Fruit fly (Drosophila melanogaster): ENCODE data around the gene Dys.

Dys gene

DNA sequence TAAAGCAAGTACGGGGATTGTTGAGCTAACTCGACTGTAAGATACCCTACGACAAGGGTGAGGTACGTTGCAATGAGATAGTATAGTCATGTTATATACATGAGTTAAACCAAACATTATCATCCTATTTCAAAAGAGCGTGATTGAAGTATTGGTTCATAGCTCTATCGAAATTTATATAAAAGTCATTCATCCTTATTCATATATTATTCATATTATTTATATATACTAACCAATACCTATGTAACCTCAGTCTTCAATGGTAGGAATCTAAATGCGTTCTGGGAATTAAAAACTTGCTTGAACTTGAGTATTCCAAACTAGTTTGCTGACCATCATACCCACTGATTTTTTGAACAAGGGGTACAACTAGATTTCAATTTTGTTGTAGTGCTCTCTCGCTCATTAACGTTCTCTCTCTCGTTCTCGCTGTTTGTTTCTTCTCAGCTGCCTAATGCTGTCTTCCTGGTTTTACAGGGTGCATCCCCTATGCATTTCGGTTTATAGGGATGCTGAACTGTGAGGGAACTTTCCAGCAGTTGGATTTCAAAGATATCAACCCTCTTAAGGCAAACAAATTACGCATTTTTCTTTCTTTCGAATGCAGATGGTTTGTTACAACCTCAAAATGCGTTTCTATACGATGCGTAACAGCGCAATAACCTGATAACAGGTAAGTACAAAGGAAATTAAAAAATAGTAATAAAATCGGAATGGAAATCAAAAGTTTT, 167.1 kb downstream of the Dys start:
- peak; percentile 37 for TF ChIP-seq CG7045 (GFP tag; optimal IDR thresholded peaks at IDR 0.05)
- TF ChIP-seq toe (GFP tag; optimal IDR thresholded peaks at IDR 0.05): no peak
- peak; percentile 23 for TF ChIP-seq kay (GFP tag; ENCODE audit: borderline replicate concordance)
- no peak for TF ChIP-seq CG14711 (tag; optimal IDR thresholded peaks at IDR 0.05)
- TF ChIP-seq bab1 (GFP tag; optimal IDR thresholded peaks at IDR 0.05): no peak
- TF ChIP-seq Mnt (GFP tag; optimal IDR thresholded peaks at IDR 0.05): no peak
- peak; percentile 7 for TF ChIP-seq pad (GFP tag; optimal IDR thresholded peaks at IDR 0.05)

DNA sequence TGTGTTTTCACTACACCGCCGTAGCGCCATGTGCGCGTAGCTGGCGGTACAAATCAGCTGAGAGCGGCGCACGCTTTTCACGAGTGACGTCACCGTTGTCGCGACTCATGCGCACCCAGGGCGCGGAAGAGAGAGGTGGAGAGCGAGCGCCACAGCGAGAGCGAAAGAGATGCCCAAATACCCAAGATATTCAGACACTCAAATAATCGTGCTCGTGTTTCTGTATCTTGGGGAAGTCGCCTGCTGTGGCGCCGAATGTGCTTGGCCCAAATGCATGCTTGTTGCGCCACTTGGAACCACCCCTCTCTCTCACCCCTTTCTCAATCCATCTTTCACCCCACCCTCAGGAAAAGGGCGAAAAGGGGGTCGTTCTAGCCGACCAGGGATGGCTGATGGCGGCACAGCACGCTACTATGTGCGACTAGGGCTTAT, 171.8 kb downstream of the Dys start, which contains the start of gene CG6231:
CG6231 (minus strand) TSS at position 34 of the 432 bp plus-strand sequence.
- TF ChIP-seq cnc (optimal IDR thresholded peaks at IDR 0.05) (no peak), Mnt (GFP tag; optimal IDR thresholded peaks at IDR 0.05) (peak; percentile 76)

DNA sequence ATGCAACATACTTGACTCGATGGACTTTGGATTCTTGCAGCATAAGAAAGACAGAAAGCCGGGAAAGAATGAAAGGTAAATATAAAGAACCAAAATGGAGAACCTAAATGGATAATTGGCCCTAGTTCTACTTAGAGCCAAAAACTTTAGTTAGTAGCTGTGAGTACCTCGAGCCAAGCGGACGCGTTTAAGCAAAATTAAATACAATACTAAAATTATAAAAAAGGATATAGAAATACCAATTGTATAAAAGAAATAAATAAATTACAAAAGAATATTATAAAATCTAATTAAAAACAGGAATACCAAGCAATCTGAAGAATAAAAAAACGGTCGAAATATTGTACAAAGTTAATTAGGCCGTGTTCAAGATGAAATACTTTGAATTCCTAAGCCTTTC, 173.8 kb downstream of the Dys start, which contains the start of gene CG34138:
CG34138 (plus strand) TSS at position 301 of the 400 bp plus-strand sequence.
- TF ChIP-seq Clk (GFP tag; optimal IDR thresholded peaks at IDR 0.05) (no peak), CG7101 (tag; optimal IDR thresholded peaks at IDR 0.05) (no peak), pad (GFP tag; optimal IDR thresholded peaks at IDR 0.05) (no peak), CG1620 (GFP tag; optimal IDR thresholded peaks at IDR 0.05) (no peak)

DNA sequence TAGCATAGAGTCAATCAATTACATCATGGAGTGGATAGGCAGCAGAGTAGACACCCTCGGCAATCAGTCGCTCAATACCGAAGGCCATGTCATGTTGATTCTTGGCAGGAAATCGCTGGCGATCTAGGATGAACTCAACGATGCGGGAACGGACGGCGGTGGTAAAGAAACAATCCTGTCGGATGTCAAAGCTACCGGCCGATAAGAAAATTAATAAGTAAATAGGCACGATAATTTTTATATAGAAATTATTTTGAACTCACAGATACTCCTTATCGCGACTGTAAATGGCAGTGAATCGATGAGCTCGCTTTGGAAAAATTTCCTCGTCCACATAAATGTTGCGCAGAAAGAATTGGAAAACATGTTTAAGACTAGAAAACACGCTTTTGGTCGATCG, 177.1 kb downstream of the Dys start:
- no peak for TF ChIP-seq CG7101 (tag; optimal IDR thresholded peaks at IDR 0.05)
- no peak for TF ChIP-seq cnc (optimal IDR thresholded peaks at IDR 0.05)
- no peak for TF ChIP-seq CG1620 (GFP tag; optimal IDR thresholded peaks at IDR 0.05)
- TF ChIP-seq tj (GFP tag; optimal IDR thresholded peaks at IDR 0.05): no peak
- no peak for TF ChIP-seq Clk (GFP tag; optimal IDR thresholded peaks at IDR 0.05)
- TF ChIP-seq Crg-1 (GFP tag; optimal IDR thresholded peaks at IDR 0.05): no peak
- TF ChIP-seq CG33017 (tag; optimal IDR thresholded peaks at IDR 0.05): no peak
- TF ChIP-seq toe (GFP tag; optimal IDR thresholded peaks at IDR 0.05): no peak
- no peak for TF ChIP-seq ovo (GFP tag; optimal IDR thresholded peaks at IDR 0.05)
- TF ChIP-seq CG7045 (GFP tag; optimal IDR thresholded peaks at IDR 0.05): no peak
- no peak for TF ChIP-seq Mnt (GFP tag; optimal IDR thresholded peaks at IDR 0.05)
- no peak for TF ChIP-seq cic (GFP tag; optimal IDR thresholded peaks at IDR 0.05)
- TF ChIP-seq Hr96 (GFP tag; optimal IDR thresholded peaks at IDR 0.05): no peak
- TF ChIP-seq CG11617 (GFP tag; optimal IDR thresholded peaks at IDR 0.05): no peak
- no peak for TF ChIP-seq pad (GFP tag; optimal IDR thresholded peaks at IDR 0.05)
- TF ChIP-seq bab1 (GFP tag; optimal IDR thresholded peaks at IDR 0.05): no peak

DNA sequence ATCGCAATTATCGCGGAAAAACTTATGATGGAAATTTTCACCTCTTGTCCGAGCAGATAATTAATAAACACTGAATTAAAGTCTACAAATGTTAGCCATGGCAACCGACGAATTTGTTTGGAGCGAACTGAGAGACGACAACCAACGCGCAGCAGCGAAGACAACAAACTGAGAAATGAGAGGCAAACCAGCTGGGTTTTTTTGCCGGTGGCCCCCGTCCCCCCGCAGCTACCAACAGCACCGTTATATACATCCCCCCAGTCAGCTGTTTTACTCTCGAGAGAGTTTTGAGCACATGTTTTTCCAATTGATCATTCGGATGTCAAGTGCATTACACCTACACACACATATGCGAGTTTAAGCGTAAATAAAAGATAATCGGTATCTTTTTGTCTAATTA, 180.2 kb downstream of the Dys start:
- TF ChIP-seq CG1620 (GFP tag; optimal IDR thresholded peaks at IDR 0.05) (no peak), tj (GFP tag; optimal IDR thresholded peaks at IDR 0.05) (no peak), CG14711 (tag; optimal IDR thresholded peaks at IDR 0.05) (no peak), ovo (GFP tag; optimal IDR thresholded peaks at IDR 0.05) (peak; percentile 100), cnc (optimal IDR thresholded peaks at IDR 0.05) (no peak), Mnt (GFP tag; optimal IDR thresholded peaks at IDR 0.05) (peak; percentile 98), CG12768 (GFP tag; optimal IDR thresholded peaks at IDR 0.05) (peak; percentile 9), bab1 (GFP tag; optimal IDR thresholded peaks at IDR 0.05) (peak; percentile 32), kay (GFP tag; ENCODE audit: borderline replicate concordance) (no peak), CG7101 (tag; optimal IDR thresholded peaks at IDR 0.05) (no peak), CG7045 (GFP tag; optimal IDR thresholded peaks at IDR 0.05) (no peak), Crg-1 (GFP tag; optimal IDR thresholded peaks at IDR 0.05) (no peak), toe (GFP tag; optimal IDR thresholded peaks at IDR 0.05) (peak; percentile 9), CG11617 (GFP tag; optimal IDR thresholded peaks at IDR 0.05) (no peak), CG5204 (GFP tag; optimal IDR thresholded peaks at IDR 0.05) (no peak), pad (GFP tag; optimal IDR thresholded peaks at IDR 0.05) (peak; percentile 85), CG33017 (tag; optimal IDR thresholded peaks at IDR 0.05) (no peak), Clk (GFP tag; optimal IDR thresholded peaks at IDR 0.05) (no peak), Hr96 (GFP tag; optimal IDR thresholded peaks at IDR 0.05) (no peak), cic (GFP tag; optimal IDR thresholded peaks at IDR 0.05) (peak; percentile 91)

DNA sequence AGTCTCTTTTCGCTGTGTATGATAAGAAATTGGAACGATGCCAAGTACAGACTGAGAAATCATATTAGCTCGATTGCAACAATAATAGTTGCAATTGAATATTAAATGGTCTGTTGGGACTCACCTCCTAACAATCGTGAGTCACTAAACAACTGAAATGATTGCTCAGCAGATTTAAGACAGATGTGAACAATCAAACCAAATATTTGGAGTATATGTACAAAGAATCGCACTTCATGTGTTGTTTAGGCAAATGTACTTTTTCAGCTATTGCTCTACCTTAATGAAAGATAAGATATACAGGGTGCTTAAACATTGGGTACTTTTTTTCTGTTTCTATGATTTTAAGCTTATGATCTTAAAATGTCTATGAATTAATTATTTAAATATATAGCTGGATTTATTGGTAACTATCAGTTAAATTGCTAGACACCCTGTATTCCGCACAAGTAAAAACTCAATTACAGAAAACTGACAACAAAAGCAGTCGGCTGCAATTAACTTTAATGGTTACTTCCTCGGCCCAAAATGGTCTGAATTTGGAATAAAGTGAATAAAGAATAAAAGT, 180.7 kb downstream of the Dys start:
- peak; percentile 90 for TF ChIP-seq CG12768 (GFP tag; optimal IDR thresholded peaks at IDR 0.05)
- no peak for TF ChIP-seq cnc (optimal IDR thresholded peaks at IDR 0.05)
- TF ChIP-seq CG33017 (tag; optimal IDR thresholded peaks at IDR 0.05): peak; percentile 96
- peak; percentile 88 for TF ChIP-seq CG7045 (GFP tag; optimal IDR thresholded peaks at IDR 0.05)
- peak; percentile 92 for TF ChIP-seq bab1 (GFP tag; optimal IDR thresholded peaks at IDR 0.05)
- TF ChIP-seq CG14711 (tag; optimal IDR thresholded peaks at IDR 0.05): peak; percentile 94
- peak; percentile 54 for TF ChIP-seq tj (GFP tag; optimal IDR thresholded peaks at IDR 0.05)
- TF ChIP-seq pad (GFP tag; optimal IDR thresholded peaks at IDR 0.05): peak; percentile 37
- TF ChIP-seq Mnt (GFP tag; optimal IDR thresholded peaks at IDR 0.05): peak; percentile 9
- peak; percentile 76 for TF ChIP-seq CG1620 (GFP tag; optimal IDR thresholded peaks at IDR 0.05)
- TF ChIP-seq CG11617 (GFP tag; optimal IDR thresholded peaks at IDR 0.05): peak; percentile 85
- TF ChIP-seq cic (GFP tag; optimal IDR thresholded peaks at IDR 0.05): peak; percentile 37
- TF ChIP-seq CG7101 (tag; optimal IDR thresholded peaks at IDR 0.05): peak; percentile 95
- TF ChIP-seq kay (GFP tag; ENCODE audit: borderline replicate concordance): no peak
- TF ChIP-seq CG5204 (GFP tag; optimal IDR thresholded peaks at IDR 0.05): peak; percentile 83
- peak; percentile 40 for TF ChIP-seq Hr96 (GFP tag; optimal IDR thresholded peaks at IDR 0.05)
- TF ChIP-seq ovo (GFP tag; optimal IDR thresholded peaks at IDR 0.05): no peak
- TF ChIP-seq Crg-1 (GFP tag; optimal IDR thresholded peaks at IDR 0.05): peak; percentile 24
- peak; percentile 67 for TF ChIP-seq toe (GFP tag; optimal IDR thresholded peaks at IDR 0.05)
- TF ChIP-seq Clk (GFP tag; optimal IDR thresholded peaks at IDR 0.05): peak; percentile 73

All from whole organism, adult.